Fruit fly (Drosophila melanogaster) whole organism, embryonic: ENCODE results near the gene CG43901.

Experiments used
- Bgb ChIP-seq: fragments of 200-800 bp; sonication (Bioruptor generic); IDR thresholded peaks from 2 replicates; pipeline ENCODE4 v1.3.6; 2022; ENCODE audit warnings: missing biosample characterization, missing genetic modification characterization; ENCODE audit not compliant: partially characterized antibody
- CG10209 ChIP-seq: fragments of 200-800 bp; sonication (Bioruptor generic); optimal IDR thresholded peaks from 3 replicates; lab custom pipeline; 2017; ENCODE audit warnings: missing biosample characterization, mild to moderate bottlenecking, missing genetic modification characterization, missing genetic modification reagents
- CG10543 ChIP-seq: fragments of 200-800 bp; sonication (Bioruptor generic); optimal IDR thresholded peaks from 3 replicates; lab custom pipeline; 2017; ENCODE audit warnings: missing biosample characterization, mild to moderate bottlenecking, missing genetic modification characterization, moderate library complexity
- CG11504 ChIP-seq: fragments of 200-800 bp; sonication (Bioruptor generic); optimal IDR thresholded peaks from 3 replicates; lab custom pipeline; 2019; ENCODE audit warnings: missing biosample characterization, mild to moderate bottlenecking, missing genetic modification characterization, moderate library complexity
- CG13287 ChIP-seq: fragments of 200-800 bp; sonication (Bioruptor generic); IDR thresholded peaks from 2 replicates; pipeline ENCODE4 v1.3.6; 2022; ENCODE audit warnings: missing biosample characterization, missing genetic modification characterization; ENCODE audit not compliant: partially characterized antibody
- CG15514 ChIP-seq: fragments of 200-800 bp; sonication (Bioruptor generic); optimal IDR thresholded peaks from 3 replicates; lab custom pipeline; 2017; ENCODE audit warnings: missing biosample characterization, missing genetic modification characterization, mild to moderate bottlenecking, moderate library complexity, missing genetic modification reagents
- CG30403 ChIP-seq: fragments of 200-800 bp; sonication (Bioruptor generic); optimal IDR thresholded peaks from 3 replicates; lab custom pipeline; 2016; ENCODE audit warnings: missing biosample characterization, missing genetic modification characterization
- CG3065 ChIP-seq: fragments of 200-800 bp; sonication (Bioruptor generic); optimal IDR thresholded peaks from 2 replicates; lab custom pipeline; 2016; ENCODE audit warnings: missing biosample characterization, missing genetic modification characterization
- CG32767 ChIP-seq: fragments of 200-800 bp; sonication (Bioruptor generic); IDR thresholded peaks from 2 replicates; pipeline ENCODE4 v1.3.6; 2022; ENCODE audit warnings: missing biosample characterization, missing genetic modification characterization
- CG42726 ChIP-seq: fragments of 200-800 bp; sonication (Bioruptor generic); IDR thresholded peaks from 2 replicates; pipeline ENCODE4 v1.3.6; 2022; ENCODE audit warnings: missing biosample characterization, missing genetic modification characterization; ENCODE audit not compliant: partially characterized antibody
- CG6689 ChIP-seq: fragments of 200-800 bp; sonication (Bioruptor generic); IDR thresholded peaks from 2 replicates; pipeline ENCODE4 v1.3.6; 2022; ENCODE audit warnings: missing biosample characterization, missing genetic modification characterization
- CG6813 ChIP-seq: fragments of 200-800 bp; sonication (Bioruptor generic); optimal IDR thresholded peaks from 2 replicates; lab custom pipeline; 2017; ENCODE audit warnings: missing biosample characterization, missing genetic modification characterization, mild to moderate bottlenecking, moderate library complexity, missing genetic modification reagents
- CG7271 ChIP-seq: fragments of 200-800 bp; sonication (Bioruptor generic); optimal IDR thresholded peaks from 2 replicates; lab custom pipeline; 2018; ENCODE audit warnings: missing biosample characterization, mild to moderate bottlenecking, missing genetic modification characterization, moderate library complexity
- CG9215 ChIP-seq: fragments of 200-800 bp; sonication (Bioruptor generic); IDR thresholded peaks from 2 replicates; pipeline ENCODE4 v1.3.6; 2022; ENCODE audit warnings: missing biosample characterization, missing genetic modification characterization
- CG9727 ChIP-seq: fragments of 200-800 bp; sonication (Bioruptor generic); optimal IDR thresholded peaks from 3 replicates; lab custom pipeline; 2017; ENCODE audit warnings: missing biosample characterization, mild to moderate bottlenecking, missing genetic modification characterization
- CG9932 ChIP-seq: fragments of 200-800 bp; sonication (Bioruptor generic); IDR thresholded peaks from 2 replicates; pipeline ENCODE4 v1.3.6; 2022; ENCODE audit warnings: missing biosample characterization, missing genetic modification characterization
- Ets97D ChIP-seq: fragments of 200-800 bp; sonication (Bioruptor generic); optimal IDR thresholded peaks from 3 replicates; lab custom pipeline; 2016; ENCODE audit warnings: missing biosample characterization, missing genetic modification characterization
- Lhr ChIP-seq: fragments of 200-800 bp; sonication (Bioruptor generic); optimal IDR thresholded peaks from 3 replicates; lab custom pipeline; 2017; ENCODE audit warnings: mild to moderate bottlenecking, missing biosample characterization, missing genetic modification reagents, missing genetic modification characterization
- Mrtf ChIP-seq: fragments of 200-800 bp; sonication (Bioruptor generic); IDR thresholded peaks from 3 replicates; pipeline ENCODE4 v1.3.6; 2022; ENCODE audit warnings: missing biosample characterization, missing genetic modification characterization
- NC2β ChIP-seq: fragments of 200-800 bp; sonication (Bioruptor generic); optimal IDR thresholded peaks from 2 replicates; lab custom pipeline; 2016; ENCODE audit warnings: missing biosample characterization, missing genetic modification characterization
- NK7.1 ChIP-seq: fragments of 200-800 bp; sonication (Bioruptor generic); optimal IDR thresholded peaks from 3 replicates; lab custom pipeline; 2016; ENCODE audit warnings: missing biosample characterization, missing genetic modification characterization
- amos ChIP-seq: fragments of 200-800 bp; sonication (Bioruptor generic); IDR thresholded peaks from 2 replicates; pipeline ENCODE4 v1.3.6; 2022; ENCODE audit warnings: missing biosample characterization, missing genetic modification characterization; ENCODE audit not compliant: partially characterized antibody
- cwo ChIP-seq: fragments of 200-800 bp; sonication (Bioruptor generic); optimal IDR thresholded peaks from 3 replicates; lab custom pipeline; 2017; ENCODE audit warnings: missing biosample characterization, missing genetic modification characterization, mild to moderate bottlenecking, moderate library complexity, missing genetic modification reagents
- danr ChIP-seq: fragments of 200-800 bp; sonication (Bioruptor generic); IDR thresholded peaks from 2 replicates; pipeline ENCODE4 v1.3.6; 2022; ENCODE audit warnings: missing biosample characterization, missing genetic modification characterization
- dmrt99B ChIP-seq: fragments of 200-800 bp; sonication (Bioruptor generic); optimal IDR thresholded peaks from 2 replicates; lab custom pipeline; 2018; ENCODE audit warnings: missing biosample characterization, mild to moderate bottlenecking, missing genetic modification characterization, moderate library complexity
- grn ChIP-seq: fragments of 200-800 bp; sonication (Bioruptor generic); optimal IDR thresholded peaks from 3 replicates; lab custom pipeline; 2017; ENCODE audit warnings: missing biosample characterization, missing genetic modification characterization
- hbn ChIP-seq: fragments of 200-800 bp; sonication (Bioruptor generic); IDR thresholded peaks from 2 replicates; pipeline ENCODE4 v1.3.6; 2022; ENCODE audit warnings: missing biosample characterization, missing genetic modification characterization; ENCODE audit not compliant: partially characterized antibody
- inv ChIP-seq: fragments of 200-800 bp; sonication (Bioruptor generic); IDR thresholded peaks from 2 replicates; pipeline ENCODE4 v1.3.6; 2022; ENCODE audit warnings: missing biosample characterization, missing genetic modification characterization; ENCODE audit not compliant: partially characterized antibody
- lola ChIP-seq, 3 experiments: fragments of >200 bp in 2 of 3; fragments of 200-800 bp in 1 of 3; sonication (Bioruptor generic) in 1 of 3; optimal IDR thresholded peaks; 2 replicates each; lab custom pipeline; 2017 to 2019; ENCODE audit warnings: missing biosample characterization in 3 of 3, missing genetic modification characterization in 3 of 3, mild to moderate bottlenecking in 1 of 3, moderate library complexity in 1 of 3
- lov ChIP-seq, 2 experiments: fragments of 200-800 bp in 1 of 2; fragments of >200 bp in 1 of 2; sonication (Bioruptor generic) in 1 of 2; IDR thresholded peaks in 1 of 2; optimal IDR thresholded peaks in 1 of 2; 2 replicates in 1 of 2; 3 replicates in 1 of 2; pipeline versions ENCODE4 v1.3.6 to Lab custom; 2017 to 2022; ENCODE audit warnings: missing biosample characterization in 1 of 2, missing genetic modification characterization in 1 of 2
- pan ChIP-seq, 4 experiments: fragments of >200 bp in 3 of 4; fragments of 200-800 bp in 1 of 4; sonication (Bioruptor generic) in 1 of 4; optimal IDR thresholded peaks in 3 of 4; IDR thresholded peaks in 1 of 4; 2 replicates each; pipeline versions ENCODE4 v1.3.6 to Lab custom; 2017 to 2022; ENCODE audit warnings: missing biosample characterization in 2 of 4, missing genetic modification characterization in 2 of 4, mixed read lengths in 1 of 4
- repo ChIP-seq: fragments of 200-800 bp; sonication (Bioruptor generic); optimal IDR thresholded peaks from 2 replicates; lab custom pipeline; 2016; ENCODE audit warnings: missing biosample characterization, missing genetic modification characterization
- run ChIP-seq: fragments of 200-800 bp; sonication (Bioruptor generic); optimal IDR thresholded peaks from 3 replicates; lab custom pipeline; 2018; ENCODE audit warnings: missing biosample characterization, mild to moderate bottlenecking, missing genetic modification characterization
- sim ChIP-seq: fragments of 200-800 bp; sonication (Bioruptor generic); IDR thresholded peaks from 2 replicates; pipeline ENCODE4 v1.3.6; 2022; ENCODE audit warnings: missing biosample characterization, missing genetic modification characterization
- slp2 ChIP-seq: fragments of 200-800 bp; sonication (Bioruptor generic); optimal IDR thresholded peaks from 2 replicates; lab custom pipeline; 2016; ENCODE audit warnings: missing biosample characterization, missing genetic modification characterization
- tgo ChIP-seq: fragments of 200-800 bp; sonication (Bioruptor generic); IDR thresholded peaks from 3 replicates; pipeline ENCODE4 v1.3.6; 2022; ENCODE audit warnings: missing biosample characterization, missing genetic modification characterization
- unc-4 ChIP-seq: fragments of 200-800 bp; sonication (Bioruptor generic); IDR thresholded peaks from 2 replicates; pipeline ENCODE4 v1.3.6; 2022; ENCODE audit warnings: missing biosample characterization, missing genetic modification characterization; ENCODE audit not compliant: partially characterized antibody

CG43901 gene

dm6 chrX:10906222-10906866 is 777 bp downstream of the CG43901 start (continued):
- TF ChIP-seq sim (GFP tag; lab: Robert Waterston, UW) (no peak), CG10209 (GFP tag; lab: Kevin White, UChicago) (no peak), pan (optimal IDR thresholded peaks at IDR 0.05; lab: Kevin White, UChicago) (no peak), pan (GFP tag; optimal IDR thresholded peaks at IDR 0.05 in 1 of 2, IDR thresholded peaks at IDR 0.05 in 1 of 2) (no peak), danr (GFP tag; lab: Robert Waterston, UW) (no peak), Bgb (GFP tag; lab: Robert Waterston, UW) (peak; percentile 49; the same call in 1 of the 2 replicates), Ets97D (GFP tag; lab: Kevin White, UChicago) (peak; percentile 9), CG7271 (tag; lab: Kevin White, UChicago) (no peak), unc-4 (GFP tag; lab: Robert Waterston, UW) (peak; percentile 54; the same call in 1 of the 2 replicates), dmrt99B (tag; lab: Kevin White, UChicago) (no peak), Mrtf (GFP tag; lab: Robert Waterston, UW) (no peak), CG10543 (GFP tag; lab: Kevin White, UChicago) (peak; percentile 40), slp2 (no peak), CG11504 (peak; percentile 92), CG9215 (peak; percentile 31), CG9932 (GFP tag; lab: Robert Waterston, UW) (0 out of 2 replicates have a peak, but pooled peaks have one; percentile 16), amos (GFP tag; lab: Robert Waterston, UW) (peak; percentile 55; the same call in 1 of the 2 replicates), CG9727 (GFP tag; lab: Kevin White, UChicago) (no peak), NK7.1 (no peak), CG30403 (no peak), CG3065 (GFP tag; lab: Kevin White, UChicago) (no peak), CG6689 (GFP tag; lab: Robert Waterston, UW) (no peak), repo (GFP tag; lab: Kevin White, UChicago) (no peak), CG32767 (no peak), CG15514 (GFP tag; lab: Kevin White, UChicago) (no peak), cwo (GFP tag; lab: Kevin White, UChicago) (no peak), hbn (GFP tag; lab: Robert Waterston, UW) (peak; percentile 18; the same call in 1 of the 2 replicates), tgo (no peak), lola (GFP tag; optimal IDR thresholded peaks at IDR 0.05; lab: Kevin White, UChicago) (no peak), grn (GFP tag; lab: Kevin White, UChicago) (no peak), CG6813 (no peak), NC2β (no peak), inv (GFP tag; lab: Robert Waterston, UW) (peak; percentile 14; the same call in 1 of the 2 replicates), run (tag; lab: Kevin White, UChicago) (no peak), lov (optimal IDR thresholded peaks at IDR 0.05; lab: Kevin White, UChicago) (no peak), lov (GFP tag; IDR thresholded peaks at IDR 0.05; lab: Robert Waterston, UW) (no peak), Lhr (GFP tag; lab: Kevin White, UChicago) (no peak), CG42726 (GFP tag; lab: Robert Waterston, UW) (no peak), CG13287 (GFP tag; lab: Robert Waterston, UW) (peak; percentile 24; the same call in 1 of the 2 replicates)
